Worm (Caenorhabditis elegans) whole organism, L3 larva: Measurements from ENCODE around the gene F49H6.12.

Source experiments
- elt-2 ChIP-seq: sonication (generic microtip); optimal IDR thresholded peaks from 2 replicates; lab custom pipeline; 2016; ENCODE audit warnings: missing genetic modification reagents, mild to moderate bottlenecking, missing genetic modification characterization, missing compliant biosample characterization
- nhr-28 ChIP-seq: fragments of 150-350 bp; optimal IDR thresholded peaks from 2 replicates; lab custom pipeline; 2014; ENCODE audit warnings: missing biosample characterization, missing genetic modification characterization

- TF ChIP-seq elt-2 (no peak), nhr-28 (tag; lab: Kevin White, UChicago) (no peak)
Observed at ce11 chrV:17016787-17017186, 4.5 kb downstream of the F49H6.12 start, which contains the start of gene srh-97.
